Worm (Caenorhabditis elegans) whole organism, L4 larva: ENCODE measurements around the gene T20G5.9.
A peak's percentile ranks its signal among the peaks of the same experiment; 100 is the strongest.

Experiments used
- Y5F2A.4 ChIP-seq: fragments of 200-800 bp; sonication (Bioruptor generic); optimal IDR thresholded peaks from 2 replicates; lab custom pipeline; 2018; ENCODE audit warnings: mild to moderate bottlenecking, missing genetic modification characterization, missing compliant biosample characterization
- ZK337.2 ChIP-seq: fragments of 200-800 bp; sonication (Bioruptor generic); IDR thresholded peaks from 2 replicates; pipeline ENCODE4 v1.3.6; 2022; ENCODE audit warnings: missing genetic modification reagents, missing genetic modification characterization, missing compliant biosample characterization
- aha-1 ChIP-seq: fragments of 150-350 bp; peaks from one replicate; lab custom pipeline; 2014; ENCODE audit warnings: missing biosample characterization, missing genetic modification characterization
- aly-2 ChIP-seq: sonication (generic microtip); optimal IDR thresholded peaks from 2 replicates; lab custom pipeline; 2018; ENCODE audit warnings: missing biosample characterization, missing genetic modification characterization
- ama-1 ChIP-seq: fragments of 150-350 bp; optimal IDR thresholded peaks from 2 replicates; lab custom pipeline; 2014; ENCODE audit warnings: inconsistent platforms, mixed read lengths
- ceh-32 ChIP-seq: sonication (generic microtip); optimal IDR thresholded peaks from 2 replicates; lab custom pipeline; 2016; ENCODE audit warnings: mild to moderate bottlenecking, missing genetic modification characterization, missing compliant biosample characterization; ENCODE audit not compliant: poor library complexity
- ceh-44 ChIP-seq: fragments of 200-800 bp; sonication (Bioruptor generic); IDR thresholded peaks from 2 replicates; pipeline ENCODE4 v1.3.6; 2022; ENCODE audit warnings: missing genetic modification reagents, missing genetic modification characterization, missing compliant biosample characterization
- ceh-82 ChIP-seq: sonication (generic microtip); optimal IDR thresholded peaks from 2 replicates; lab custom pipeline; 2017; ENCODE audit warnings: missing biosample characterization, missing genetic modification characterization
- daf-16 ChIP-seq, 3 experiments: sonication (generic microtip); optimal IDR thresholded peaks; 2 replicates each; lab custom pipeline; 2016 to 2017; ENCODE audit warnings: missing genetic modification characterization in 3 of 3, missing genetic modification reagents in 3 of 3, mild to moderate bottlenecking in 2 of 3, missing compliant biosample characterization in 2 of 3, missing biosample characterization in 1 of 3, moderate library complexity in 1 of 3
- dmd-9 ChIP-seq: fragments of 200-800 bp; sonication (Bioruptor generic); IDR thresholded peaks from 2 replicates; pipeline ENCODE4 v1.3.6; 2022; ENCODE audit warnings: missing genetic modification reagents, missing genetic modification characterization, missing compliant biosample characterization
- dpl-1 ChIP-seq: fragments of 150-350 bp; optimal IDR thresholded peaks from 2 replicates; lab custom pipeline; 2014; ENCODE audit warnings: missing biosample characterization, missing genetic modification reagents, missing genetic modification characterization
- duxl-1 ChIP-seq: sonication (generic microtip); optimal IDR thresholded peaks from 2 replicates; lab custom pipeline; 2016; ENCODE audit warnings: mild to moderate bottlenecking, missing genetic modification characterization, moderate library complexity, missing compliant biosample characterization; ENCODE audit not compliant: poor library complexity
- dve-1 ChIP-seq: sonication (generic microtip); optimal IDR thresholded peaks from 2 replicates; lab custom pipeline; 2017; ENCODE audit warnings: antibody characterized with exemption, mild to moderate bottlenecking, missing genetic modification characterization, missing compliant biosample characterization; ENCODE audit not compliant: insufficient read depth
- gei-8 ChIP-seq: fragments of 200-800 bp; sonication (Bioruptor generic); optimal IDR thresholded peaks from 2 replicates; lab custom pipeline; 2018; ENCODE audit warnings: mild to moderate bottlenecking, missing genetic modification characterization, missing compliant biosample characterization
- hif-1 ChIP-seq, 2 experiments: sonication (generic microtip); optimal IDR thresholded peaks; 2 replicates each; lab custom pipeline; 2016 to 2017; ENCODE audit warnings: missing compliant biosample characterization in 2 of 2, missing genetic modification characterization in 2 of 2, missing genetic modification reagents in 2 of 2, missing genotype in 2 of 2, mild to moderate bottlenecking in 1 of 2
- hlh-11 ChIP-seq: fragments of 200-800 bp; sonication (Bioruptor generic); optimal IDR thresholded peaks from 2 replicates; lab custom pipeline; 2018; ENCODE audit warnings: mild to moderate bottlenecking, missing genetic modification characterization, missing compliant biosample characterization
- hlh-30 ChIP-seq: sonication (generic microtip); optimal IDR thresholded peaks from 2 replicates; lab custom pipeline; 2017; ENCODE audit warnings: antibody characterized with exemption, mild to moderate bottlenecking, missing genetic modification characterization, missing compliant biosample characterization; ENCODE audit not compliant: insufficient read depth
- jun-1 ChIP-seq: fragments of 150-350 bp; optimal IDR thresholded peaks from 2 replicates; lab custom pipeline; 2014; ENCODE audit warnings: missing biosample characterization, missing genetic modification reagents, missing genetic modification characterization
- lin-1 ChIP-seq: fragments of 200-800 bp; sonication (Bioruptor generic); IDR thresholded peaks from 2 replicates; pipeline ENCODE4 v1.3.6; 2022; ENCODE audit warnings: missing genetic modification reagents, missing genetic modification characterization, missing compliant biosample characterization
- lin-13 ChIP-seq: fragments of 150-350 bp; optimal IDR thresholded peaks from 2 replicates; lab custom pipeline; 2014; ENCODE audit warnings: missing biosample characterization, missing genetic modification reagents, missing genetic modification characterization
- lir-3 ChIP-seq: sonication (generic microtip); optimal IDR thresholded peaks from 2 replicates; lab custom pipeline; 2016; ENCODE audit warnings: mild to moderate bottlenecking, missing genetic modification characterization, missing compliant biosample characterization
- lsy-2 ChIP-seq, 2 experiments: fragments of 150-350 bp in 1 of 2; sonication (generic microtip) in 1 of 2; optimal IDR thresholded peaks; 2 replicates each; lab custom pipeline; 2014 to 2017; ENCODE audit warnings: missing biosample characterization in 2 of 2, missing genetic modification characterization in 2 of 2
- mdl-1 ChIP-seq, 2 experiments: fragments of 150-350 bp in 1 of 2; sonication (generic microtip) in 1 of 2; optimal IDR thresholded peaks; 2 replicates each; lab custom pipeline; 2014 to 2017; ENCODE audit warnings: missing biosample characterization in 2 of 2, missing genetic modification characterization in 2 of 2
- mep-1 ChIP-seq: fragments of 150-350 bp; sonication (generic microtip); optimal IDR thresholded peaks from 3 replicates; lab custom pipeline; 2014; ENCODE audit warnings: missing biosample characterization, missing genetic modification characterization
- mxl-2 ChIP-seq: fragments of 200-800 bp; sonication (Bioruptor generic); conservative IDR thresholded peaks from 2 replicates; pipeline ENCODE4 v1.3.6; 2022; ENCODE audit warnings: missing genetic modification reagents, missing genetic modification characterization, missing compliant biosample characterization
- nhr-10 ChIP-seq: fragments of 150-350 bp; optimal IDR thresholded peaks from 2 replicates; lab custom pipeline; 2014; ENCODE audit warnings: missing biosample characterization, missing genetic modification characterization
- nhr-102 ChIP-seq: sonication (generic microtip); optimal IDR thresholded peaks from 2 replicates; lab custom pipeline; 2016; ENCODE audit warnings: mild to moderate bottlenecking, missing genetic modification characterization, moderate library complexity, missing compliant biosample characterization
- nhr-25 ChIP-seq: sonication (generic microtip); optimal IDR thresholded peaks from 2 replicates; lab custom pipeline; 2017; ENCODE audit warnings: missing genetic modification characterization, mild to moderate bottlenecking, missing compliant biosample characterization, antibody characterized with exemption, moderate library complexity, borderline replicate concordance; ENCODE audit not compliant: insufficient read depth
- nhr-41 ChIP-seq: fragments of 200-800 bp; sonication (Bioruptor generic); IDR thresholded peaks from 2 replicates; pipeline ENCODE4 v1.3.6; 2022; ENCODE audit warnings: missing genetic modification reagents, missing genetic modification characterization, missing compliant biosample characterization
- nhr-42 ChIP-seq: fragments of 200-800 bp; sonication (Bioruptor generic); IDR thresholded peaks from 2 replicates; pipeline ENCODE4 v1.3.6; 2022; ENCODE audit warnings: missing genetic modification characterization, missing compliant biosample characterization
- nhr-48 ChIP-seq: sonication (generic microtip); optimal IDR thresholded peaks from 2 replicates; lab custom pipeline; 2016; ENCODE audit warnings: mild to moderate bottlenecking, missing genetic modification characterization, missing compliant biosample characterization
- nhr-6 ChIP-seq: fragments of 150-350 bp; optimal IDR thresholded peaks from 2 replicates; lab custom pipeline; 2014; ENCODE audit warnings: missing biosample characterization, missing genetic modification characterization
- nhr-77 ChIP-seq: fragments of 150-350 bp; optimal IDR thresholded peaks from 2 replicates; lab custom pipeline; 2014; ENCODE audit warnings: missing biosample characterization, missing genetic modification characterization
- pha-4 ChIP-seq, 2 experiments: fragments of 150-350 bp in 1 of 2; fragments of 200-800 bp in 1 of 2; sonication (Bioruptor generic) in 1 of 2; IDR thresholded peaks in 1 of 2; optimal IDR thresholded peaks in 1 of 2; 2 replicates each; pipeline versions ENCODE4 v1.3.6 to Lab custom; 2014 to 2022; ENCODE audit warnings: missing genetic modification characterization in 2 of 2, missing genetic modification reagents in 2 of 2, missing biosample characterization in 1 of 2, missing compliant biosample characterization in 1 of 2
- pqm-1 ChIP-seq: sonication (generic microtip); optimal IDR thresholded peaks from 2 replicates; lab custom pipeline; 2017; ENCODE audit warnings: missing biosample characterization, missing genetic modification characterization
- rbr-2 ChIP-seq: sonication (generic microtip); optimal IDR thresholded peaks from 2 replicates; lab custom pipeline; 2016; ENCODE audit warnings: missing genotype, missing genetic modification characterization, missing compliant biosample characterization
- snpc-1.2 ChIP-seq: fragments of 200-800 bp; sonication (Bioruptor generic); IDR thresholded peaks from 2 replicates; pipeline ENCODE4 v1.3.6; 2022; ENCODE audit warnings: missing genetic modification reagents, missing genetic modification characterization, missing compliant biosample characterization
- spr-1 ChIP-seq: sonication (generic microtip); optimal IDR thresholded peaks from 2 replicates; lab custom pipeline; 2016; ENCODE audit warnings: mild to moderate bottlenecking, missing genetic modification characterization, missing compliant biosample characterization
- spr-3 ChIP-seq: fragments of 200-800 bp; sonication (Bioruptor generic); optimal IDR thresholded peaks from 2 replicates; lab custom pipeline; 2018; ENCODE audit warnings: mild to moderate bottlenecking, missing genetic modification characterization, missing compliant biosample characterization
- tag-97 ChIP-seq: fragments of 200-800 bp; sonication (Bioruptor generic); IDR thresholded peaks from 2 replicates; pipeline ENCODE4 v1.3.6; 2022; ENCODE audit warnings: missing genetic modification characterization, missing compliant biosample characterization
- unc-130 ChIP-seq: sonication (generic microtip); optimal IDR thresholded peaks from 2 replicates; lab custom pipeline; 2016; ENCODE audit warnings: missing genetic modification reagents, missing genetic modification characterization, missing compliant biosample characterization
- vab-7 ChIP-seq: fragments of 200-800 bp; sonication (Bioruptor generic); IDR thresholded peaks from 2 replicates; pipeline ENCODE4 v1.3.6; 2022; ENCODE audit warnings: missing genetic modification reagents, missing genetic modification characterization, missing compliant biosample characterization
- zag-1 ChIP-seq: fragments of 150-350 bp; optimal IDR thresholded peaks from 2 replicates; lab custom pipeline; 2014; ENCODE audit warnings: missing biosample characterization, missing genetic modification characterization
- zip-11 ChIP-seq: fragments of 200-800 bp; sonication (Bioruptor generic); IDR thresholded peaks from 2 replicates; pipeline ENCODE4 v1.3.6; 2022; ENCODE audit warnings: missing genetic modification characterization, missing compliant biosample characterization
- zip-2 ChIP-seq: fragments of 150-350 bp; optimal IDR thresholded peaks from 2 replicates; lab custom pipeline; 2014; ENCODE audit warnings: missing biosample characterization, missing genetic modification characterization
- ztf-7 ChIP-seq: fragments of 150-350 bp; optimal IDR thresholded peaks from 2 replicates; lab custom pipeline; 2014; ENCODE audit warnings: missing biosample characterization, missing genetic modification characterization

The T20G5.9 gene

DNA sequence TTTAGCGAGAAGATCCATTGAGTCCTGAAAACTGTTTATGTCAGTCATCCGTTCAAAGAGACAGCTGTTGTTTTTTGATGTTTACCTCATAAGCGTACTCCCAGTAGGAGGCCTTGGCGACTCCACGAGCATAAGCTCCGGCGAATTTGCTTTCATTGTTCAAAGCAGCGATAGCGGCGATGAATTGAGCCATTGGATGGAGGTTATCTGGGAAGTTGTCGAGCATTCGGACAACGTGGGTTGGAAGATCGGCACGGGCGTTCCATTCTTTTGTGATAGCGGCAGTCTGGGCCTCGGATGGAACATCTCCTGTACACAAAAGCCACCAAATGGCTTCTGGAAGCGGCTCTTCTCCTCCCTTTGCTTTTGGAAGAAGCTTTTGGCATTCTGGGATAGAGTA lies 6.2 kb downstream of the T20G5.9 start:
- TF ChIP-seq mep-1 (tag; lab: Kevin White, UChicago) (no peak), zip-11 (no peak), daf-16 (GFP tag; optimal IDR thresholded peaks at IDR 0.05; lab: Kevin White, UChicago) (peak in 1 of 2 experiments; percentile 31), daf-16 (tag; optimal IDR thresholded peaks at IDR 0.05; lab: Kevin White, UChicago) (no peak), mxl-2 (GFP tag; lab: Robert Waterston, UW) (no peak), lin-13 (no peak), dmd-9 (GFP tag; lab: Robert Waterston, UW) (no peak), nhr-10 (tag; lab: Kevin White, UChicago) (no peak), aly-2 (no peak), spr-3 (GFP tag; lab: Kevin White, UChicago) (no peak), nhr-41 (no peak), aha-1 (tag; lab: Kevin White, UChicago) (peak; percentile 94), gei-8 (GFP tag; lab: Kevin White, UChicago) (no peak), Y5F2A.4 (GFP tag; lab: Kevin White, UChicago) (no peak)

DNA sequence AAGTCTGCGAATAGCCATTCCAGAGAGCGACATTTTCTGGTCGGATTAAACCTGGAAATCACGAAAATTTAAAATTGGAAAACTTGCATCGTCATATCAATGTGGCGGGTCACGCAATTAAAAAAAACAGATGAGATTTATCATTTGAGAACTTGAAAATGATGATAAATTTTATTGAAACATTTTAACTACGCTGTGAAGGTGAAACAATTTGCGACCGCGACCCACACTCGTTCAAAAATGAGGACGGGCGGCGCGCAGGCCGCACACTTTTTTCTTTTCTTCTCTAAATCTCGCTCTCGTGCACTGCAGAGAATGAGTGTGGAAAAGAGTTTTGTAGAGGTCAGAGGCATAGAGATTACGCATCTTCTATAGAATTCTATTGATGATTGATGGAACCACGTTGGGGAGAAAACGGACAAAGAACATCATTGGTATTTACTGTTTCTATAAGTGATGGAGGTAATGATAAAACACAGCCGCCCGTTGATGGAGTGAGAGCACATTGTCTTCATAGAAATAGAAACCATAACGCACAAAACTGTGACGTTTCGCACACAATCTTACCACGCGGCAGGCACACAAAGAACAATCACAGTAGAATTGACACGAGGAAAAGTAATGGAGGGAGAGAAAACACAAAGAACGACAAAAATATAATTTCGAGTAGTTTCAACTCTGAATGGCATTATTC lies 7.1 kb downstream of the T20G5.9 start, which contains the start of gene cts-1:
Gene cts-1, minus strand, starts transcription at position 51 of the 694 bp plus-strand sequence.
- TF ChIP-seq nhr-10 (tag; lab: Kevin White, UChicago) (peak; percentile 68), lin-1 (GFP tag; lab: Robert Waterston, UW) (no peak), mdl-1 (tag; optimal IDR thresholded peaks at IDR 0.05; lab: Kevin White, UChicago) (peak in 1 of 2 experiments; percentile 94), hif-1 (tag; optimal IDR thresholded peaks at IDR 0.05; lab: Kevin White, UChicago) (peak in 1 of 2 experiments; percentile 68), ceh-82 (tag; lab: Kevin White, UChicago) (no peak), tag-97 (GFP tag; lab: Robert Waterston, UW) (no peak), nhr-102 (peak; percentile 69), lin-13 (peak; percentile 37), nhr-25 (tag; lab: Kevin White, UChicago) (peak; percentile 50), ceh-32 (tag; lab: Kevin White, UChicago) (no peak), aly-2 (no peak), nhr-48 (tag; lab: Kevin White, UChicago) (peak; percentile 81), snpc-1.2 (GFP tag; lab: Robert Waterston, UW) (no peak), aha-1 (tag; lab: Kevin White, UChicago) (peak; percentile 96), unc-130 (GFP tag; lab: Kevin White, UChicago) (no peak), pha-4 (GFP tag; IDR thresholded peaks at IDR 0.05; lab: Robert Waterston, UW) (no peak), pha-4 (tag; optimal IDR thresholded peaks at IDR 0.05; lab: Kevin White, UChicago) (peak; percentile 57), lir-3 (no peak), lsy-2 (tag; optimal IDR thresholded peaks at IDR 0.05; lab: Kevin White, UChicago) (peak; percentile 72 to 92), hlh-30 (tag; lab: Kevin White, UChicago) (peak; percentile 92), zip-11 (no peak), pqm-1 (tag; lab: Kevin White, UChicago) (peak; percentile 67), nhr-6 (tag; lab: Kevin White, UChicago) (peak; percentile 84), vab-7 (GFP tag; lab: Robert Waterston, UW) (no peak), duxl-1 (tag; lab: Kevin White, UChicago) (peak; percentile 66), dpl-1 (GFP tag; lab: Kevin White, UChicago) (peak; percentile 61), spr-1 (tag; lab: Kevin White, UChicago) (peak; percentile 38), mep-1 (tag; lab: Kevin White, UChicago) (peak; percentile 89), nhr-42 (GFP tag; lab: Robert Waterston, UW) (no peak), ceh-44 (GFP tag; lab: Robert Waterston, UW) (no peak), ZK337.2 (no peak), dve-1 (tag; lab: Kevin White, UChicago) (peak; percentile 97), zag-1 (no peak), rbr-2 (tag; lab: Kevin White, UChicago) (peak; percentile 70), daf-16 (GFP tag; optimal IDR thresholded peaks at IDR 0.05; lab: Kevin White, UChicago) (peak in 1 of 2 experiments; percentile 46), daf-16 (tag; optimal IDR thresholded peaks at IDR 0.05; lab: Kevin White, UChicago) (peak; percentile 98), jun-1 (tag; lab: Kevin White, UChicago) (peak; percentile 10), zip-2 (peak; percentile 30), ama-1 (peak; percentile 68), ztf-7 (tag; lab: Kevin White, UChicago) (peak; percentile 34), nhr-77 (tag; lab: Kevin White, UChicago) (peak; percentile 86), hlh-11 (tag; lab: Kevin White, UChicago) (peak; percentile 93)
